Worm (Caenorhabditis elegans): ENCODE results near the gene F56A8.9.

Gene F56A8.9

DNA sequence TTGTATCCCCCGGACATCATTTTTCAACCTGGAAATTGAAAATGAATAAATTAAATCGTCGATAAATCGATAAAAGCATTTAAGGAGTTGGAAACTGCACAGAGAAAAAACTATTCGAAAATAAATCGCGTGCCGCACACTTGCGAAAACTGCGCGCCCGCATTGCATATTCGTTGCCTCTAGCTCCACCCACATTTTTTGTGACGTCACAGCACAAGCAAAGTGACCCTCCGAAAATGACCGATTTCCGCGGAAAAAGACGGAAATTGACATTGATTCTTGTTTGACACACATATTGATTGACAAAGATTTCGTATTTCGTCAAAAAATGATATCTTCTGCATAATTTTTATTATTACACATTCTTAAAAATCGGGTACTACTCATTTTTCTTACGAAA, 14.4 kb downstream of the F56A8.9 start, which contains the start of gene cpf-2:
Gene cpf-2 (minus strand): TSS at position 28 of the 400 bp plus-strand sequence.
- TF ChIP-seq elt-1 (tag; optimal IDR thresholded peaks at IDR 0.05; ENCODE audit: borderline replicate concordance, insufficient read depth): no peak
- peak; percentile 58 for TF ChIP-seq M03D4.4 (tag; optimal IDR thresholded peaks at IDR 0.05)
- peak; percentile 53 for TF ChIP-seq ztf-11 (tag; optimal IDR thresholded peaks at IDR 0.05)
- no peak for TF ChIP-seq unc-62 (GFP tag; optimal IDR thresholded peaks at IDR 0.05)
- TF ChIP-seq ces-1 (GFP tag; optimal IDR thresholded peaks at IDR 0.05): peak; percentile 34
- TF ChIP-seq ham-2 (GFP tag; optimal IDR thresholded peaks at IDR 0.05): peak; percentile 50
- TF ChIP-seq tbx-8 (GFP tag; optimal IDR thresholded peaks at IDR 0.05): no peak
- no peak for TF ChIP-seq unc-39 (tag; optimal IDR thresholded peaks at IDR 0.05)
- peak; percentile 79 for TF ChIP-seq mls-2 (tag; optimal IDR thresholded peaks at IDR 0.05)
- TF ChIP-seq lin-32 (GFP tag; optimal IDR thresholded peaks at IDR 0.05): peak; percentile 26
- peak; percentile 83 for TF ChIP-seq sptf-1 (tag; optimal IDR thresholded peaks at IDR 0.05)
- peak; percentile 39 for TF ChIP-seq nhr-237 (tag; optimal IDR thresholded peaks at IDR 0.05)
- peak; percentile 54 for TF ChIP-seq pha-4 (tag; optimal IDR thresholded peaks at IDR 0.05)
- TF ChIP-seq lin-13 (tag; optimal IDR thresholded peaks at IDR 0.05): peak; percentile 63
- peak; percentile 42 for TF ChIP-seq sem-2 (GFP tag; optimal IDR thresholded peaks at IDR 0.05)
- TF ChIP-seq lsy-2 (tag; optimal IDR thresholded peaks at IDR 0.05): peak; percentile 60
- peak; percentile 55 for TF ChIP-seq bed-3 (GFP tag; optimal IDR thresholded peaks at IDR 0.05)
- peak; percentile 29 for TF ChIP-seq nhr-2 (tag; optimal IDR thresholded peaks at IDR 0.05)
- TF ChIP-seq ceh-43 (GFP tag; optimal IDR thresholded peaks at IDR 0.05): peak; percentile 43
- TF ChIP-seq cnd-1 (tag; optimal IDR thresholded peaks at IDR 0.05): peak; percentile 55
- TF ChIP-seq unc-120 (tag; optimal IDR thresholded peaks at IDR 0.05; ENCODE audit: poor library complexity, severe bottlenecking): peak; percentile 46
- peak; percentile 31 for TF ChIP-seq ceh-39 (tag; optimal IDR thresholded peaks at IDR 0.05)
- peak; percentile 77 for TF ChIP-seq drap-1 (GFP tag; optimal IDR thresholded peaks at IDR 0.05)
- no peak for TF ChIP-seq flh-1 (GFP tag; optimal IDR thresholded peaks at IDR 0.05)
- peak; percentile 36 for TF ChIP-seq hlh-1 (tag; optimal IDR thresholded peaks at IDR 0.05)
- TF ChIP-seq mep-1 (tag; optimal IDR thresholded peaks at IDR 0.05): peak; percentile 58
- no peak for TF ChIP-seq snpc-4 (tag; optimal IDR thresholded peaks at IDR 0.05)
- TF ChIP-seq zip-8 (tag; optimal IDR thresholded peaks at IDR 0.05): peak; percentile 80
- peak; percentile 64 for TF ChIP-seq nhr-12 (tag; optimal IDR thresholded peaks at IDR 0.05)

DNA sequence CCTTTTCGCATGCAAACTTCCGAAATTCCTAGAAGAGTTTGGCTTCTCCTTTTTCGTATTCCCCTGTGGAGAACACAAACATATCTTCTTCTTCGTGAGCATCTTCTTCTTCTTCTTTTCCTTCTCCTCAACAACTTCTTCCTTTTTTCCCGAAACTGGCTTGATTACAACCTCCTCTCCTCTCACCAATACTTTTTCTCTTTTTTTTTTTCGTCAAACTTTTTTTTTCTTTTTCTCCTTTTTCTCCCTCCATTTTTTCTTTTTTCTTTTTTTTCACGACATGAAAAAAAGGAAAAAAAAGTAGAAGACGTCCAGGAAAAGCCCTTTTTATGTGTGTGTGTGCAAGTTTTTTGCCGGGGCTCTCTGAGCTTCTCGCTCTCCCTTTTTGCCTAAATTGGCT, 16.4 kb downstream of the F56A8.9 start:
- peak; percentile 35 for TF ChIP-seq ces-1 (GFP tag; optimal IDR thresholded peaks at IDR 0.05)
- TF ChIP-seq nhr-237 (tag; optimal IDR thresholded peaks at IDR 0.05): no peak
- TF ChIP-seq bed-3 (GFP tag; optimal IDR thresholded peaks at IDR 0.05): no peak
- TF ChIP-seq elt-1 (tag; optimal IDR thresholded peaks at IDR 0.05; ENCODE audit: borderline replicate concordance, insufficient read depth): no peak

ce11 chrIII:13272227-13272626, 17.8 kb downstream of the F56A8.9 start:
- no peak for TF ChIP-seq mls-2 (tag; optimal IDR thresholded peaks at IDR 0.05)

DNA sequence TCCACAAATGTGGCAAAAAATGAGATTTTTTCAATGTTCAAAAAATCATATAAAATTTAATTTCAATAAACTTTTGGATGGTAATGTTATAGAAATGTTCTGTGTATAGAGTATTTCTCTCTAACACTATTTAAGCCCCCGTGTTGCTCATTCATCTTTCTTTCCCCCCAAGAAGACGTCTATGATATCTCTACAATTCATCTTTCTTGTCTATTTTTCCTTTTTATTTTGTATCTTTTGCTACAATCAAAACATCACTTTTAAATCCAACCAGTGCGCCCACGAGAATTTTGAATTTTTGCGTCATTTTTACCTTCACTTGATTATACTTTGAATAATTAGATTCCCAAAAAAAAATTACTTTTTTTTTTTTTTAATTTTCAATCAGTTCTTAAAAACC, 18.3 kb downstream of the F56A8.9 start:
- no peak for TF ChIP-seq ceh-43 (GFP tag; optimal IDR thresholded peaks at IDR 0.05)
- TF ChIP-seq lin-13 (tag; optimal IDR thresholded peaks at IDR 0.05): no peak
- TF ChIP-seq drap-1 (GFP tag; optimal IDR thresholded peaks at IDR 0.05): no peak
- TF ChIP-seq mab-5 (tag; optimal IDR thresholded peaks at IDR 0.05): no peak
- TF ChIP-seq nhr-12 (tag; optimal IDR thresholded peaks at IDR 0.05): no peak
- TF ChIP-seq M03D4.4 (tag; optimal IDR thresholded peaks at IDR 0.05): no peak
- no peak for TF ChIP-seq cnd-1 (tag; optimal IDR thresholded peaks at IDR 0.05)
- no peak for TF ChIP-seq ztf-11 (tag; optimal IDR thresholded peaks at IDR 0.05)
- TF ChIP-seq nhr-2 (tag; optimal IDR thresholded peaks at IDR 0.05): no peak

DNA sequence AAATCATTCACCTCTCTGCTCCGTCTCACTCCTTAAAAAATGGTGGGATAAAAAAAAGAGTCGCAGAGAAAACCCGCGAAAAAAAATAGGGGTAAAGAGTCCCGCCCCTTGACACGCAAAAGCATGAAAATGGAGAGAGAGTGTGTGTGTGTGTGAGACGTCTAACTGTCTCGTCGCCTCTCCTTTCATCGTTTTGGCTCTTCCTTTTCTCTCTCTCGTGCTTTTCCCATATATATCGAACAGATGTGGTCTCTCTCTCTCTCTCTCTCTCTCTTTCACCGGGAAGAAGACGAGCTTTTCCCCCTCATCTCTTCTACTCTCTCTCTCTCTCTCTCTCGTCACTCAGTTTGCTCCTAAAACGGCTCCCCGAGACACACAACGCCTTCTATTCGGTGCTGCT, 21.3 kb downstream of the F56A8.9 start:
- TF ChIP-seq blmp-1 (tag; optimal IDR thresholded peaks at IDR 0.05) (no peak), pha-4 (tag; optimal IDR thresholded peaks at IDR 0.05) (peak; percentile 22), ham-2 (GFP tag; optimal IDR thresholded peaks at IDR 0.05) (peak; percentile 12), elt-3 (tag; optimal IDR thresholded peaks at IDR 0.05) (no peak), ztf-11 (tag; optimal IDR thresholded peaks at IDR 0.05) (no peak), mls-2 (tag; optimal IDR thresholded peaks at IDR 0.05) (peak; percentile 48), lin-32 (GFP tag; optimal IDR thresholded peaks at IDR 0.05) (peak; percentile 38), lsy-2 (tag; optimal IDR thresholded peaks at IDR 0.05) (peak; percentile 1), ces-1 (GFP tag; optimal IDR thresholded peaks at IDR 0.05) (peak; percentile 55), M03D4.4 (tag; optimal IDR thresholded peaks at IDR 0.05) (no peak), sptf-1 (tag; optimal IDR thresholded peaks at IDR 0.05) (peak; percentile 64), unc-120 (tag; optimal IDR thresholded peaks at IDR 0.05; ENCODE audit: poor library complexity, severe bottlenecking) (peak; percentile 37), ceh-83 (GFP tag; optimal IDR thresholded peaks at IDR 0.05) (no peak), tbx-8 (GFP tag; optimal IDR thresholded peaks at IDR 0.05) (no peak), cnd-1 (tag; optimal IDR thresholded peaks at IDR 0.05) (peak; percentile 59), mep-1 (tag; optimal IDR thresholded peaks at IDR 0.05) (no peak), drap-1 (GFP tag; optimal IDR thresholded peaks at IDR 0.05) (peak; percentile 28)

Data from whole organism, mixed stage, embryonic.